Fruit fly (Drosophila melanogaster) whole organism, wandering third instar larva: ENCODE measurements around the gene Lk.

Source experiments
- Abd-B ChIP-seq: fragments of >200 bp; optimal IDR thresholded peaks from 2 replicates; lab custom pipeline; 2017; ENCODE audit warnings: missing biosample characterization, missing genetic modification characterization
- CG9705 ChIP-seq: fragments of 200-800 bp; sonication (Bioruptor generic); optimal IDR thresholded peaks from 2 replicates; lab custom pipeline; 2018; ENCODE audit warnings: missing biosample characterization, mild to moderate bottlenecking, missing genetic modification characterization
- Dfd ChIP-seq: fragments of >200 bp; optimal IDR thresholded peaks from 2 replicates; lab custom pipeline; 2017; ENCODE audit warnings: missing biosample characterization, missing genetic modification characterization
- GATAd ChIP-seq: sonication (Bioruptor generic); optimal IDR thresholded peaks from 2 replicates; lab custom pipeline; 2016; ENCODE audit warnings: missing biosample characterization, missing genetic modification characterization
- Hr78 ChIP-seq: fragments of >200 bp; optimal IDR thresholded peaks from 2 replicates; lab custom pipeline; 2017; ENCODE audit warnings: missing biosample characterization, missing genetic modification characterization
- Hr83 ChIP-seq: fragments of 200-300 bp; sonication (Bioruptor generic); optimal IDR thresholded peaks from 2 replicates; lab custom pipeline; 2016; ENCODE audit warnings: missing biosample characterization, mild to moderate bottlenecking, missing genetic modification characterization, moderate library complexity; ENCODE audit not compliant: poor library complexity, severe bottlenecking
- OdsH ChIP-seq: fragments of 200-800 bp; sonication (Bioruptor generic); optimal IDR thresholded peaks from 2 replicates; lab custom pipeline; 2016; ENCODE audit warnings: missing biosample characterization, mild to moderate bottlenecking, missing genetic modification characterization
- dl ChIP-seq, 2 experiments: fragments of 175-275, 200-275 bp in 1 of 2; fragments of 200-275 bp in 1 of 2; sonication (Bioruptor generic); optimal IDR thresholded peaks; lab custom pipeline; 2018; ENCODE audit warnings: mild to moderate bottlenecking in 2 of 2, missing biosample characterization in 2 of 2, missing genetic modification characterization in 2 of 2, moderate library complexity in 2 of 2; ENCODE audit not compliant: partially characterized antibody in 2 of 2, insufficient read depth in 1 of 2
- ey ChIP-seq: fragments of 200-800 bp; sonication (Bioruptor generic); optimal IDR thresholded peaks from 2 replicates; lab custom pipeline; 2016; ENCODE audit warnings: missing biosample characterization, missing genetic modification characterization
- h ChIP-seq: fragments of 200-800 bp; sonication (Bioruptor generic); optimal IDR thresholded peaks from 3 replicates; lab custom pipeline; 2016; ENCODE audit warnings: missing biosample characterization, mild to moderate bottlenecking, missing genetic modification characterization
- jim ChIP-seq: fragments of 175-275, 200-325 bp; sonication (Bioruptor generic); optimal IDR thresholded peaks from 2 replicates; lab custom pipeline; 2016; ENCODE audit warnings: missing biosample characterization, mild to moderate bottlenecking, missing genetic modification characterization
- lola ChIP-seq: fragments of >200 bp; optimal IDR thresholded peaks from 2 replicates; lab custom pipeline; 2017; ENCODE audit warnings: missing biosample characterization, missing genetic modification characterization
- pan ChIP-seq: fragments of >200 bp; optimal IDR thresholded peaks from 2 replicates; lab custom pipeline; 2017
- usp ChIP-seq: fragments of >200 bp; optimal IDR thresholded peaks from 2 replicates; lab custom pipeline; 2017; ENCODE audit warnings: missing biosample characterization, missing genetic modification characterization

DNA sequence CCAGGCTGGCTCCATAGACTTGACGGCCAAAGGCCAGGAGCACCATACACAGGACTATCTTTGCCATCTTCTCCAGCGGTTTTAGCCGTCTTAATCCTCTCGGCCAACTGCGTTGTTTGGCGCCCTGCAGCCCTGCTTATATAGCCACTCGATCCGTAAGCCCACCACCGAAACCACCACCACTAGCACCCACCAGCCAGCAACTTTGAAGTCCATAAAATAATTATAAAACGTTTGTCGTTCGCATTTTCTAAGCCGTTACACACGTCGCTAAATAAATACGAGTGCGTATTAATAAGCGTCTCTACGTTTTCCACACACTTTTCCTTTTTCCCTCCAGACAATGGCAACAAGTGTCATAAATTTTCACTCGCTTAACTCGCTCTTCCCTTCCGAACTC lies at the start of gene Lk:
- TF ChIP-seq OdsH (GFP tag; lab: Kevin White, UChicago) (no peak), lola (no peak), ey (GFP tag; lab: Kevin White, UChicago) (no peak), pan (lab: Kevin White, UChicago) (no peak), jim (GFP tag; lab: Kevin White, UChicago) (no peak), usp (GFP tag; lab: Kevin White, UChicago) (no peak), GATAd (no peak), Hr78 (GFP tag; lab: Kevin White, UChicago) (no peak), dl (GFP tag; optimal IDR thresholded peaks at IDR 0.05; lab: Kevin White, UChicago; ENCODE audit: insufficient read depth in 1 of 2, partially characterized antibody in 2 of 2) (no peak), h (GFP tag; lab: Kevin White, UChicago) (no peak), Dfd (GFP tag; lab: Kevin White, UChicago) (no peak), CG9705 (GFP tag; lab: Kevin White, UChicago) (no peak), Abd-B (GFP tag; lab: Kevin White, UChicago) (no peak), Hr83 (GFP tag; lab: Kevin White, UChicago) (no peak)
